Fruit fly (Drosophila melanogaster): ENCODE results near the gene Mhc.

DNA sequence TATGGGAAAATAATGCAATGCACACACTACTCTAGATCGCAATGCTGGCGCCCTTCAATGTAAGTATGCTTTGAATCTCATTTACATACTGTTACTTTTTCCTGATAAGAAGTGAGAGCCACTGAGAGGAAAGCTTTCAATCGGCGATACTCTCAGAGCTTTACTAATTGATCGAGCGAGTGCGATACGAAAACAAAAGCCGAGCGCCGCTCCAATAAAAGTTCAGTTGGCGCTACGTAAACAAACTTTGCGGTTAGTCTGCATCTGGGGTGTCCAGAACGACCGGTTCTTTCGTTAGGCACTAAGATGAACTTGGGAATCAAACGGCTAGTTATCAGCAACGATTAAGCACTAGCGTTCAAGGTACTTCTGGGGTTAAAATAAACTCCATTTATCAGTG lies 25.0 kb downstream of the Mhc start, which contains the start of gene CG17928:
- TF ChIP-seq usp (GFP tag; optimal IDR thresholded peaks at IDR 0.05) (no peak), CG1647 (GFP tag; optimal IDR thresholded peaks at IDR 0.05) (no peak), Atf6 (GFP tag; IDR thresholded peaks at IDR 0.05) (no peak), E2f2 (GFP tag; IDR thresholded peaks at IDR 0.05) (no peak), chm (GFP tag; IDR thresholded peaks at IDR 0.05) (no peak), Lim3 (GFP tag; IDR thresholded peaks at IDR 0.05) (no peak), shn (GFP tag; optimal IDR thresholded peaks at IDR 0.05) (no peak), H15 (GFP tag; IDR thresholded peaks at IDR 0.05) (no peak), CG4328 (GFP tag; optimal IDR thresholded peaks at IDR 0.05) (no peak), abd-A (tag; optimal IDR thresholded peaks at IDR 0.05) (no peak), TFAM (GFP tag; optimal IDR thresholded peaks at IDR 0.05) (no peak), Nf-YC (tag; optimal IDR thresholded peaks at IDR 0.05) (no peak)

All from whole organism, embryonic.